Worm (Caenorhabditis elegans): ENCODE measurements around the gene srw-134.

srw-134 gene

ce11 chrV:4134728-4135127 is 22.3 kb upstream of the srw-134 start, which contains the start of gene lgc-1:
TSS of gene lgc-1 (plus strand) at chrV:4135028.
- TF ChIP-seq mdl-1 (tag; optimal IDR thresholded peaks at IDR 0.05), result no peak
- TF ChIP-seq Y48G9A.11 (GFP tag; IDR thresholded peaks at IDR 0.05), result no peak
- no peak for TF ChIP-seq nhr-76 (tag; optimal IDR thresholded peaks at IDR 0.05)
- no peak for TF ChIP-seq fkh-10 (GFP tag; optimal IDR thresholded peaks at IDR 0.05)
- TF ChIP-seq gei-8 (GFP tag; optimal IDR thresholded peaks at IDR 0.05), result no peak
- no peak for TF ChIP-seq dmd-9 (GFP tag; IDR thresholded peaks at IDR 0.05)
- TF ChIP-seq arid-1 (GFP tag; conservative IDR thresholded peaks at IDR 0.05), result no peak
- TF ChIP-seq ctbp-1 (GFP tag; IDR thresholded peaks at IDR 0.05), result no peak
- no peak for TF ChIP-seq zip-2 (tag; optimal IDR thresholded peaks at IDR 0.05)
- TF ChIP-seq hlh-11 (tag; optimal IDR thresholded peaks at IDR 0.05), result no peak
- no peak for TF ChIP-seq T20F7.1 (GFP tag; optimal IDR thresholded peaks at IDR 0.05)
- no peak for TF ChIP-seq fos-1 (tag; optimal IDR thresholded peaks at IDR 0.05)
- TF ChIP-seq ama-1 (optimal IDR thresholded peaks at IDR 0.05), result no peak

DNA sequence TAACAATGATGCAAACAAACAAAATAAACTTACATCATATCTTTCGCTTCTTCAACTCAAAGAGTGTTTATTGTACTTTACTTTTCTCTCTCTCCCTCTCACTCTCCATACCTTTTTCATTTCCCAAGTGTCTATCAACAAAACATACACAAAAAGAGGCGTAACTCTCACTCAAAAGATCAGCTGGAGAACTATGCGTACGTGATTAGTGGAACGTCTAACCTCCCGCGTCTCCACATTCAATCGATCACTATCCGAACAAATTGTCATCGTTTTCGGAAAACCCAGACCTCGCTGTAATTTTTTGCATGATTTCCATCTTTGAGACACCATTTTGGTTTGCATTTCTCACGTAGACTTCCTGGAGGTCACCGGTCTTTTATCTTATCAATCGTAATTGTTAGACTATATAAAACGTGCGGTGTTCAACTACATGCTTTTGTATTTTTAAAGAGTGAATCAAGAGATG is 19.1 kb upstream of the srw-134 start, which contains the start of gene nhr-57:
Gene nhr-57, plus strand, starts transcription at position 419 of the 469 bp plus-strand sequence.
- TF ChIP-seq jun-1 (tag; optimal IDR thresholded peaks at IDR 0.05), result no peak
- TF ChIP-seq T26A8.4 (GFP tag; IDR thresholded peaks at IDR 0.05), result no peak
- no peak for TF ChIP-seq unc-130 (GFP tag; optimal IDR thresholded peaks at IDR 0.05)
- no peak for TF ChIP-seq lsy-2 (tag; optimal IDR thresholded peaks at IDR 0.05)
- peak; percentile 11 for TF ChIP-seq ztf-7 (tag; optimal IDR thresholded peaks at IDR 0.05)
- TF ChIP-seq nhr-25 (tag; optimal IDR thresholded peaks at IDR 0.05; ENCODE audit: borderline replicate concordance, insufficient read depth), result peak; percentile 62
- no peak for TF ChIP-seq ceh-32 (tag; optimal IDR thresholded peaks at IDR 0.05; ENCODE audit: poor library complexity)
- TF ChIP-seq lin-15B (tag; optimal IDR thresholded peaks at IDR 0.05), result no peak
- TF ChIP-seq nhr-111 (GFP tag; optimal IDR thresholded peaks at IDR 0.05), result no peak
- no peak for TF ChIP-seq fkh-10 (GFP tag; optimal IDR thresholded peaks at IDR 0.05)
- TF ChIP-seq snpc-4 (tag; optimal IDR thresholded peaks at IDR 0.05), result no peak
- TF ChIP-seq rbr-2 (tag; optimal IDR thresholded peaks at IDR 0.05), result no peak
- peak; percentile 91 for TF ChIP-seq nhr-48 (tag; optimal IDR thresholded peaks at IDR 0.05)
- no peak for TF ChIP-seq spr-1 (tag; optimal IDR thresholded peaks at IDR 0.05)
- TF ChIP-seq madf-9 (GFP tag; conservative IDR thresholded peaks at IDR 0.05), result no peak
- TF ChIP-seq aha-1 (tag), result peak; percentile 100
- TF ChIP-seq ceh-82 (tag; optimal IDR thresholded peaks at IDR 0.05), result no peak
- TF ChIP-seq nhr-102 (tag; optimal IDR thresholded peaks at IDR 0.05), result peak; percentile 65
- TF ChIP-seq mxl-2 (GFP tag; conservative IDR thresholded peaks at IDR 0.05), result no peak
- TF ChIP-seq hlh-11 (tag; optimal IDR thresholded peaks at IDR 0.05), result peak; percentile 93
- TF ChIP-seq zag-1 (tag; optimal IDR thresholded peaks at IDR 0.05), result no peak
- TF ChIP-seq dmd-9 (GFP tag; IDR thresholded peaks at IDR 0.05), result no peak
- TF ChIP-seq lin-39 (tag; optimal IDR thresholded peaks at IDR 0.05), result no peak
- no peak for TF ChIP-seq ZK337.2 (GFP tag; IDR thresholded peaks at IDR 0.05)
- peak; percentile 85 for TF ChIP-seq dve-1 (tag; optimal IDR thresholded peaks at IDR 0.05; ENCODE audit: insufficient read depth)
- TF ChIP-seq gei-8 (GFP tag; optimal IDR thresholded peaks at IDR 0.05), result peak; percentile 78
- TF ChIP-seq madf-5 (GFP tag; IDR thresholded peaks at IDR 0.05), result no peak
- TF ChIP-seq daf-8 (GFP tag; IDR thresholded peaks at IDR 0.05), result no peak
- peak; percentile 53 for TF ChIP-seq cey-2 (tag; optimal IDR thresholded peaks at IDR 0.05; ENCODE audit: borderline replicate concordance, insufficient read depth)
- no peak for TF ChIP-seq mep-1 (tag; optimal IDR thresholded peaks at IDR 0.05)
- TF ChIP-seq skn-1 (tag; optimal IDR thresholded peaks at IDR 0.05), result no peak
- TF ChIP-seq hif-1 (tag; optimal IDR thresholded peaks at IDR 0.05), result peak; percentile 98 to 100
- no peak for TF ChIP-seq Y105C5A.15 (GFP tag; IDR thresholded peaks at IDR 0.05)
- TF ChIP-seq spr-3 (GFP tag; optimal IDR thresholded peaks at IDR 0.05), result no peak
- no peak for TF ChIP-seq ZK546.5 (tag; optimal IDR thresholded peaks at IDR 0.05)
- no peak for TF ChIP-seq D1046.2 (GFP tag; IDR thresholded peaks at IDR 0.05)
- TF ChIP-seq R02D3.7 (tag; optimal IDR thresholded peaks at IDR 0.05), result no peak
- no peak for TF ChIP-seq F26F4.8 (GFP tag; conservative IDR thresholded peaks at IDR 0.05)
- TF ChIP-seq ceh-44 (GFP tag; IDR thresholded peaks at IDR 0.05), result no peak
- no peak for TF ChIP-seq F37D6.2 (tag; optimal IDR thresholded peaks at IDR 0.05)
- TF ChIP-seq nhr-42 (GFP tag; IDR thresholded peaks at IDR 0.05), result no peak
- no peak for TF ChIP-seq zip-2 (tag; optimal IDR thresholded peaks at IDR 0.05)
